Worm (Caenorhabditis elegans): ENCODE results near the gene srlf-3.

- TF ChIP-seq tbx-37 (GFP tag; conservative IDR thresholded peaks at IDR 0.05): no peak
- no peak for TF ChIP-seq flt-1 (GFP tag; IDR thresholded peaks at IDR 0.05)
- TF ChIP-seq ama-1 (optimal IDR thresholded peaks at IDR 0.05): no peak
- TF ChIP-seq scrt-1 (GFP tag; IDR thresholded peaks at IDR 0.05): no peak
- no peak for TF ChIP-seq ceh-13 (GFP tag; optimal IDR thresholded peaks at IDR 0.05)
- no peak for TF ChIP-seq F13C5.2 (tag; optimal IDR thresholded peaks at IDR 0.05)
- no peak for TF ChIP-seq pes-1 (GFP tag; IDR thresholded peaks at IDR 0.05)
- TF ChIP-seq tbx-11 (GFP tag; IDR thresholded peaks at IDR 0.05): no peak
- TF ChIP-seq hmbx-1 (tag; optimal IDR thresholded peaks at IDR 0.05): no peak
- TF ChIP-seq sea-1 (GFP tag; conservative IDR thresholded peaks at IDR 0.05): no peak
- no peak for TF ChIP-seq hmg-4 (GFP tag; optimal IDR thresholded peaks at IDR 0.05)
- no peak for TF ChIP-seq tra-4 (tag; optimal IDR thresholded peaks at IDR 0.05)
These were observed 38.8 kb downstream of the srlf-3 start for ce11 chrIV:8526050-8526449.

Data from whole organism, early embryonic.